Fruit fly (Drosophila melanogaster) Kc167 (cell line): Measurements from ENCODE around the gene CG6610.

Experiments
- Myc ChIP-seq: fragments of >200 bp; optimal IDR thresholded peaks from 2 replicates; lab custom pipeline; 2017; ENCODE audit warnings: missing external identifiers
- h ChIP-seq: fragments of >200 bp; optimal IDR thresholded peaks from 3 replicates; lab custom pipeline; 2018; ENCODE audit warnings: missing external identifiers
- insv ChIP-seq: fragments of >200 bp; optimal IDR thresholded peaks from 3 replicates; lab custom pipeline; 2018; ENCODE audit warnings: missing external identifiers
- psq ChIP-seq: fragments of >200 bp; optimal IDR thresholded peaks from 2 replicates; lab custom pipeline; 2017; ENCODE audit warnings: missing external identifiers

DNA sequence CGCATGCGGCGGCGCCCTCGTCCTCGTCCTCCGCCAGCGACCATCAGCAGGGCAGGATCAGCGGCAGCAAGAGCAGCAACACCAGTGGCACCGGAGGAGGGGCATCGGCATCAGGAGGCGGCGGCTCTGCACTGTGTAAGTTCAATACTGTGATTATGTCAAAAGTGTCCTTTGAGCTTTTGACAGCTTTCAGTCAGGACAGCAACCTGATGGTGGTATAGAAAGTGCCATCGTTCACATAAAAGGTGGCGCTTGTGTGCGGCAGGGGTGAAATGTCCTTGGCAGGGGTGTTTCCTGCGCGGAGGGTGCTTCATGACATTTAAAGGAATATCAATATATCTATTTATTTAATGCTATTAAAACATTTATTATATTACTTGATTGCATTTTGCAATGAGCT is 28.3 kb downstream of the CG6610 start:
- TF ChIP-seq insv (lab: Kevin White, UChicago) (no peak), psq (lab: Kevin White, UChicago) (no peak), Myc (lab: Kevin White, UChicago) (no peak), h (lab: Kevin White, UChicago) (no peak)
